Fruit fly (Drosophila melanogaster) whole organism, embryonic: ENCODE results near the gene CG11052.

ENCODE experiments used
- Adf1 ChIP-seq: fragments of 200-800 bp; sonication (Bioruptor generic); IDR thresholded peaks from 2 replicates; pipeline ENCODE4 v1.3.6; 2022; ENCODE audit warnings: missing biosample characterization, missing genetic modification characterization
- Awh ChIP-seq: fragments of 200-800 bp; sonication (Bioruptor generic); IDR thresholded peaks from 2 replicates; pipeline ENCODE4, ENCODE4 v1.3.6; 2022; ENCODE audit warnings: missing biosample characterization, missing genetic modification characterization
- CG10147 ChIP-seq: fragments of 200-800 bp; sonication (Bioruptor generic); optimal IDR thresholded peaks from 2 replicates; lab custom pipeline; 2019; ENCODE audit warnings: missing biosample characterization, mild to moderate bottlenecking, missing genetic modification characterization, moderate library complexity
- CG11247 ChIP-seq: fragments of 200-800 bp; sonication (Bioruptor generic); IDR thresholded peaks from 2 replicates; pipeline ENCODE4 v1.3.6; 2022; ENCODE audit warnings: missing biosample characterization, missing genetic modification characterization
- CG11695 ChIP-seq: fragments of 200-800 bp; sonication (Bioruptor generic); IDR thresholded peaks from 3 replicates; pipeline ENCODE4 v1.3.6; 2022; ENCODE audit warnings: missing biosample characterization, missing genetic modification characterization
- CG11696 ChIP-seq: fragments of 200-800 bp; sonication (Bioruptor generic); IDR thresholded peaks from 2 replicates; pipeline ENCODE4 v1.3.6; 2022; ENCODE audit warnings: missing biosample characterization, missing genetic modification characterization
- CG15269 ChIP-seq: fragments of 200-800 bp; sonication (Bioruptor generic); optimal IDR thresholded peaks from 2 replicates; lab custom pipeline; 2018; ENCODE audit warnings: missing biosample characterization, mild to moderate bottlenecking, missing genetic modification characterization, moderate library complexity
- CG15601 ChIP-seq: fragments of 200-800 bp; sonication (Bioruptor generic); optimal IDR thresholded peaks from 3 replicates; lab custom pipeline; 2019; ENCODE audit warnings: missing biosample characterization, mild to moderate bottlenecking, missing genetic modification characterization, moderate library complexity
- CG17186 ChIP-seq: fragments of 200-800 bp; sonication (Bioruptor generic); optimal IDR thresholded peaks from 3 replicates; lab custom pipeline; 2017; ENCODE audit warnings: missing biosample characterization, missing genetic modification reagents, missing genetic modification characterization
- CG2202 ChIP-seq: fragments of 200-800 bp; sonication (Bioruptor generic); optimal IDR thresholded peaks from 2 replicates; lab custom pipeline; 2018; ENCODE audit warnings: missing biosample characterization, mild to moderate bottlenecking, missing genetic modification characterization
- CG30020 ChIP-seq: fragments of 200-800 bp; optimal IDR thresholded peaks from 2 replicates; lab custom pipeline; 2019; ENCODE audit warnings: missing biosample characterization, mild to moderate bottlenecking, missing genetic modification characterization, moderate library complexity
- CG30403 ChIP-seq: fragments of 200-800 bp; sonication (Bioruptor generic); optimal IDR thresholded peaks from 3 replicates; lab custom pipeline; 2016; ENCODE audit warnings: missing biosample characterization, missing genetic modification characterization
- CG4282 ChIP-seq: fragments of 200-800 bp; sonication (Bioruptor generic); optimal IDR thresholded peaks from 2 replicates; lab custom pipeline; 2016; ENCODE audit warnings: missing biosample characterization, missing genetic modification characterization
- CG4328 ChIP-seq: fragments of 200-800 bp; sonication (Bioruptor generic); optimal IDR thresholded peaks from 3 replicates; lab custom pipeline; 2017; ENCODE audit warnings: missing biosample characterization, missing genetic modification reagents, missing genetic modification characterization
- CG4404 ChIP-seq: fragments of 200-800 bp; sonication (Bioruptor generic); IDR thresholded peaks from 2 replicates; pipeline ENCODE4 v1.3.6; 2022; ENCODE audit warnings: missing biosample characterization, missing genetic modification characterization
- CG4617 ChIP-seq: fragments of 200-800 bp; sonication (Bioruptor generic); optimal IDR thresholded peaks from 3 replicates; lab custom pipeline; 2016; ENCODE audit warnings: missing biosample characterization, missing genetic modification characterization, borderline replicate concordance
- CG4854 ChIP-seq: fragments of 200-800 bp; sonication (Bioruptor generic); optimal IDR thresholded peaks from 2 replicates; lab custom pipeline; 2016; ENCODE audit warnings: missing biosample characterization, missing genetic modification characterization, inconsistent platforms
- CG6175 ChIP-seq: fragments of 200-800 bp; sonication (Bioruptor generic); IDR thresholded peaks from 3 replicates; pipeline ENCODE4 v1.3.6; 2022; ENCODE audit warnings: missing biosample characterization, missing genetic modification characterization
- CG7556 ChIP-seq: fragments of 200-800 bp; sonication (Bioruptor generic); optimal IDR thresholded peaks from 2 replicates; lab custom pipeline; 2017; ENCODE audit warnings: missing biosample characterization, mild to moderate bottlenecking, missing genetic modification characterization
- CkIIα-i1 ChIP-seq: fragments of 200-800 bp; sonication (Bioruptor generic); IDR thresholded peaks from 2 replicates; pipeline ENCODE4 v1.3.6; 2022; ENCODE audit warnings: missing biosample characterization, missing genetic modification characterization
- D19A ChIP-seq: fragments of 200-800 bp; optimal IDR thresholded peaks from 3 replicates; lab custom pipeline; 2019; ENCODE audit warnings: missing biosample characterization, mild to moderate bottlenecking, missing genetic modification characterization, moderate library complexity
- HLH4C ChIP-seq: fragments of 200-800 bp; sonication (Bioruptor generic); IDR thresholded peaks from 3 replicates; pipeline ENCODE4 v1.3.6; 2022; ENCODE audit warnings: missing biosample characterization, missing genetic modification characterization; ENCODE audit not compliant: partially characterized antibody
- Hr3 ChIP-seq: fragments of 200-800 bp; sonication (Bioruptor generic); optimal IDR thresholded peaks from 3 replicates; lab custom pipeline; 2016; ENCODE audit warnings: missing biosample characterization, missing genetic modification characterization
- Meics ChIP-seq: fragments of 200-800 bp; sonication (Bioruptor generic); optimal IDR thresholded peaks from 2 replicates; lab custom pipeline; 2017; ENCODE audit warnings: missing biosample characterization, mild to moderate bottlenecking, missing genetic modification characterization
- Side ChIP-seq: fragments of 200-800 bp; sonication (Bioruptor generic); optimal IDR thresholded peaks from 2 replicates; lab custom pipeline; 2016; ENCODE audit warnings: missing biosample characterization, missing genetic modification characterization
- Usf ChIP-seq: fragments of 200-800 bp; sonication (Bioruptor generic); optimal IDR thresholded peaks from 2 replicates; lab custom pipeline; 2017; ENCODE audit warnings: missing genotype, missing biosample characterization, missing genetic modification characterization
- ab ChIP-seq: fragments of 200-800 bp; sonication (Bioruptor generic); optimal IDR thresholded peaks from 2 replicates; lab custom pipeline; 2016; ENCODE audit warnings: missing biosample characterization, missing genetic modification characterization
- abd-A ChIP-seq: fragments of 200-800 bp; sonication (Bioruptor generic); optimal IDR thresholded peaks from 3 replicates; lab custom pipeline; 2019; ENCODE audit warnings: missing biosample characterization, mild to moderate bottlenecking, missing genetic modification characterization, moderate library complexity
- al ChIP-seq: fragments of 200-800 bp; sonication (Bioruptor generic); IDR thresholded peaks from 2 replicates; pipeline ENCODE4 v1.3.6; 2022; ENCODE audit warnings: missing biosample characterization, missing genetic modification characterization
- ase ChIP-seq: fragments of 200-800 bp; sonication (Bioruptor generic); IDR thresholded peaks from 3 replicates; pipeline ENCODE4 v1.3.6; 2022; ENCODE audit warnings: missing biosample characterization, missing genetic modification characterization
- ftz-f1 ChIP-seq: fragments of 200-800 bp; sonication (Bioruptor generic); optimal IDR thresholded peaks from 2 replicates; lab custom pipeline; 2016; ENCODE audit warnings: missing biosample characterization, missing genetic modification characterization
- gsb-n ChIP-seq: fragments of 200-800 bp; sonication (Bioruptor generic); optimal IDR thresholded peaks from 3 replicates; lab custom pipeline; 2018; ENCODE audit warnings: missing biosample characterization, mild to moderate bottlenecking, missing genetic modification characterization
- hb ChIP-seq: fragments of 200-800 bp; sonication (Bioruptor generic); IDR thresholded peaks from 3 replicates; pipeline ENCODE4 v1.3.6; 2022; ENCODE audit warnings: missing biosample characterization, missing genetic modification characterization; ENCODE audit not compliant: partially characterized antibody
- insv ChIP-seq, 2 experiments: fragments of 200-800 bp; sonication (Bioruptor generic); optimal IDR thresholded peaks; 3 replicates each; lab custom pipeline; 2016 to 2018; ENCODE audit warnings: missing biosample characterization in 2 of 2, missing genetic modification characterization in 2 of 2
- jigr1 ChIP-seq: fragments of 200-800 bp; sonication (Bioruptor generic); IDR thresholded peaks from 3 replicates; pipeline ENCODE4 v1.3.6; 2022; ENCODE audit warnings: missing biosample characterization, missing genetic modification characterization
- luna ChIP-seq: fragments of 200-800 bp; sonication (Bioruptor generic); optimal IDR thresholded peaks from 2 replicates; lab custom pipeline; 2016; ENCODE audit warnings: missing biosample characterization, missing genetic modification characterization
- maf-S ChIP-seq: fragments of 200-800 bp; sonication (Bioruptor generic); optimal IDR thresholded peaks from 2 replicates; lab custom pipeline; 2016; ENCODE audit warnings: missing biosample characterization, missing genetic modification characterization
- nerfin-1 ChIP-seq: fragments of 200-800 bp; sonication (Bioruptor generic); optimal IDR thresholded peaks from 3 replicates; lab custom pipeline; 2019; ENCODE audit warnings: missing biosample characterization, mild to moderate bottlenecking, missing genetic modification characterization, moderate library complexity
- odd ChIP-seq: fragments of 200-800 bp; sonication (Bioruptor generic); optimal IDR thresholded peaks from 2 replicates; lab custom pipeline; 2017; ENCODE audit warnings: missing biosample characterization, mild to moderate bottlenecking, missing genetic modification characterization
- pb ChIP-seq: fragments of 200-800 bp; sonication (Bioruptor generic); optimal IDR thresholded peaks from 3 replicates; lab custom pipeline; 2016; ENCODE audit warnings: missing biosample characterization, missing genetic modification characterization
- repo ChIP-seq: fragments of 200-800 bp; sonication (Bioruptor generic); optimal IDR thresholded peaks from 2 replicates; lab custom pipeline; 2016; ENCODE audit warnings: missing biosample characterization, missing genetic modification characterization
- run ChIP-seq: fragments of 200-800 bp; sonication (Bioruptor generic); optimal IDR thresholded peaks from 3 replicates; lab custom pipeline; 2018; ENCODE audit warnings: missing biosample characterization, mild to moderate bottlenecking, missing genetic modification characterization
- schlank ChIP-seq: fragments of 200-800 bp; sonication (Bioruptor generic); optimal IDR thresholded peaks from 2 replicates; lab custom pipeline; 2018; ENCODE audit warnings: missing biosample characterization, mild to moderate bottlenecking, missing genetic modification characterization
- sd ChIP-seq: fragments of 200-800 bp; sonication (Bioruptor generic); optimal IDR thresholded peaks from 3 replicates; lab custom pipeline; 2018; ENCODE audit warnings: missing biosample characterization, mild to moderate bottlenecking, missing genetic modification characterization, moderate library complexity
- seq ChIP-seq: fragments of 200-800 bp; sonication (Bioruptor generic); IDR thresholded peaks from 2 replicates; pipeline ENCODE4 v1.3.6; 2022; ENCODE audit warnings: missing biosample characterization, missing genetic modification characterization
- sisA ChIP-seq: fragments of 200-800 bp; sonication (Bioruptor generic); IDR thresholded peaks from 2 replicates; pipeline ENCODE4 v1.3.6; 2022; ENCODE audit warnings: missing biosample characterization, missing genetic modification characterization
- sqz ChIP-seq: fragments of 200-800 bp; sonication (Bioruptor generic); optimal IDR thresholded peaks from 3 replicates; lab custom pipeline; 2018; ENCODE audit warnings: missing biosample characterization, mild to moderate bottlenecking, missing genetic modification characterization
- ssp ChIP-seq: fragments of 200-800 bp; sonication (Bioruptor generic); IDR thresholded peaks from 2 replicates; pipeline ENCODE4 v1.3.6; 2022; ENCODE audit warnings: missing biosample characterization, missing genetic modification characterization
- toy ChIP-seq: fragments of 200-800 bp; sonication (Bioruptor generic); IDR thresholded peaks from 2 replicates; pipeline ENCODE4 v1.3.6; 2022; ENCODE audit warnings: missing biosample characterization, missing genetic modification characterization
- trem ChIP-seq: fragments of 200-800 bp; optimal IDR thresholded peaks from 3 replicates; lab custom pipeline; 2019; ENCODE audit warnings: missing biosample characterization, mild to moderate bottlenecking, missing genetic modification characterization, moderate library complexity
- vvl ChIP-seq: fragments of 200-800 bp; sonication (Bioruptor generic); IDR thresholded peaks from 2 replicates; pipeline ENCODE4 v1.3.6; 2022; ENCODE audit warnings: missing biosample characterization, missing genetic modification characterization

Gene CG11052

dm6 chr3R:7962778-7963494 is 46.2 kb downstream of the CG11052 start (continued):
- TF ChIP-seq CG10147 (GFP tag; lab: Kevin White, UChicago) (no peak), Side (GFP tag; lab: Kevin White, UChicago) (no peak), maf-S (GFP tag; lab: Kevin White, UChicago) (no peak), Usf (GFP tag; lab: Kevin White, UChicago) (peak; percentile 62), ssp (GFP tag; lab: Robert Waterston, UW) (no peak), run (tag; lab: Kevin White, UChicago) (no peak), CG30403 (GFP tag; lab: Kevin White, UChicago) (peak; percentile 58), ase (peak; percentile 6; the same call in 1 of the 3 replicates), Hr3 (GFP tag; lab: Kevin White, UChicago) (peak; percentile 52), CG4282 (GFP tag; lab: Kevin White, UChicago) (peak; percentile 30), odd (GFP tag; lab: Kevin White, UChicago) (peak; percentile 33), CG4404 (GFP tag; lab: Robert Waterston, UW) (no peak), insv (GFP tag; optimal IDR thresholded peaks at IDR 0.05; lab: Kevin White, UChicago) (no peak), HLH4C (GFP tag; lab: Robert Waterston, UW) (no peak), abd-A (tag; lab: Kevin White, UChicago) (no peak), Adf1 (GFP tag; lab: Robert Waterston, UW) (no peak), sqz (GFP tag; lab: Kevin White, UChicago) (peak; percentile 45), CG30020 (tag; lab: Kevin White, UChicago) (no peak), schlank (tag; lab: Kevin White, UChicago) (no peak), jigr1 (GFP tag; lab: Robert Waterston, UW) (no peak), CG11695 (GFP tag; lab: Robert Waterston, UW) (no peak), vvl (no peak), hb (GFP tag; lab: Robert Waterston, UW) (0 out of 3 replicates have a peak, but pooled peaks have one; percentile 10), CkIIα-i1 (GFP tag; lab: Robert Waterston, UW) (no peak), trem (tag; lab: Kevin White, UChicago) (peak; percentile 43), ab (GFP tag; lab: Kevin White, UChicago) (no peak), CG4617 (peak; percentile 10), CG15269 (tag; lab: Kevin White, UChicago) (no peak), CG4854 (GFP tag; lab: Kevin White, UChicago) (no peak), pb (GFP tag; lab: Kevin White, UChicago) (no peak), repo (GFP tag; lab: Kevin White, UChicago) (no peak), CG15601 (tag; lab: Kevin White, UChicago) (no peak), nerfin-1 (tag; lab: Kevin White, UChicago) (no peak), toy (no peak), CG11247 (GFP tag; lab: Robert Waterston, UW) (no peak), D19A (tag; lab: Kevin White, UChicago) (peak; percentile 56), CG11696 (no peak), seq (GFP tag; lab: Robert Waterston, UW) (no peak), CG6175 (GFP tag; lab: Robert Waterston, UW) (no peak), ftz-f1 (GFP tag; lab: Kevin White, UChicago) (no peak), sisA (GFP tag; lab: Robert Waterston, UW) (0 out of 2 replicates have a peak, but pooled peaks have one; percentile 39), CG17186 (GFP tag; lab: Kevin White, UChicago) (no peak), CG2202 (tag; lab: Kevin White, UChicago) (no peak), CG4328 (no peak), CG7556 (GFP tag; lab: Kevin White, UChicago) (no peak), Awh (no peak), al (no peak), sd (tag; lab: Kevin White, UChicago) (no peak), luna (GFP tag; lab: Kevin White, UChicago) (no peak), Meics (no peak), gsb-n (tag; lab: Kevin White, UChicago) (peak; percentile 29)
